Fruit fly (Drosophila melanogaster): ENCODE results near the gene Gss2.
A peak's percentile ranks its signal among the peaks of the same experiment; 100 is the strongest.

DNA sequence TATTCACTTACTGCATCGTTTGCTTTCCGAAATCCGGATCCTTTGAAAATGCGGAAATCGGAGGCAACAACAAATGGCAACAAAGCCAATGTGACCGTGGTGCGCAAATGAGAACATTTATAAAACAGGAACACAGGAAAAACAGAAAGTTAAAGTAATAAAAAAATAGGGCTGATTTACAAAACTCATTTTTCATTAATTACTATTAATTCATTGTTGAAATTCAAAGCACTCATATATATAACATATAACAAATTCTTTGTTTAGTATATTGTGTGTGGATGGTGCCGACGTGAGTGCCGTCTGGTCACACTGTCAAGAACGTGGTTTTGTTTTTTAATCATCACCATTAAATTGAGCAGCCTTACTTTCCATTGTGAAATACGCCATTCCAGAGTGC lies 38.8 kb upstream of the Gss2 start, which contains the start of the genes Arp8 and CG6769:
- no peak for TF ChIP-seq sisA (GFP tag; IDR thresholded peaks at IDR 0.05)
- no peak for TF ChIP-seq seq (GFP tag; IDR thresholded peaks at IDR 0.05)
- TF ChIP-seq GATAe (GFP tag; conservative IDR thresholded peaks at IDR 0.05), result no peak
- TF ChIP-seq run (tag; optimal IDR thresholded peaks at IDR 0.05), result no peak
- peak; percentile 46 for TF ChIP-seq CG17186 (GFP tag; optimal IDR thresholded peaks at IDR 0.05)
- no peak for TF ChIP-seq pros (GFP tag; optimal IDR thresholded peaks at IDR 0.05)
- TF ChIP-seq eyg (GFP tag; optimal IDR thresholded peaks at IDR 0.05), result no peak
- TF ChIP-seq insv (GFP tag; optimal IDR thresholded peaks at IDR 0.05), result no peak
- no peak for TF ChIP-seq tin (GFP tag; optimal IDR thresholded peaks at IDR 0.05)
- TF ChIP-seq wdn (GFP tag; IDR thresholded peaks at IDR 0.05), result no peak
